Fruit fly (Drosophila melanogaster) S2 (cell line): ENCODE measurements around the gene CG33490.

Experiments used
- CG8478 ChIP-seq: fragments of >200 bp; optimal IDR thresholded peaks from 2 replicates; lab custom pipeline; 2018
- CTCF ChIP-seq, 2 experiments: fragments of >200 bp; optimal IDR thresholded peaks; 2 replicates each; lab custom pipeline; 2018

Gene CG33490

DNA sequence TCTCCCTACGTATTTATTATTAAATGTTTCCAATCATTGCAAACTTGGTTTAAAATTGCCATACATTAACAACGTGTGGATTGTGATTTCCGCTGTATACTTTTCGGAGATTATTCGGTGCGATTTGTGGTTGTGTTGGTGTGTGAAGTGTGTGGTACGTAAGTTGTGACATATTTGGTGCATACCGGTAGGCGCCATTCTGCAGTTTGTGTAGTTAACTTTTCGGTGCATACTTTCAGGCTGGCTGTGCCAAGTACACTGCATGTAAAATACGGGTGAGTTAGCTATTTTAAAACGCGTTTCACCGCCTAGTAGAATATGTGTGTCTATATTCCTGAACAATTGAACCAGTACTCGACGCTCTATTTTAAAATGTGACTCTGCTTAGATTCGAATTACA, 51.2 kb downstream of the CG33490 start:
- TF ChIP-seq CTCF (optimal IDR thresholded peaks at IDR 0.05; lab: Kevin White, UChicago) (peak; percentile 74 to 75), CG8478 (lab: Kevin White, UChicago) (no peak)
